Worm (Caenorhabditis elegans) whole organism, L4/young adult: ENCODE results near the gene srw-73.

ENCODE experiments used
- W03F9.2 ChIP-seq: fragments of 150-350 bp; optimal IDR thresholded peaks from 2 replicates; lab custom pipeline; 2014; ENCODE audit warnings: missing biosample characterization, missing genetic modification characterization
- dao-5 ChIP-seq: sonication (generic microtip); optimal IDR thresholded peaks from 2 replicates; lab custom pipeline; 2016; ENCODE audit warnings: missing genotype, missing genetic modification characterization, moderate library complexity, missing compliant biosample characterization
- him-1 ChIP-seq: sonication (generic microtip); optimal IDR thresholded peaks from 2 replicates; lab custom pipeline; 2016; ENCODE audit warnings: missing genotype, missing genetic modification reagents, missing genetic modification characterization, missing compliant biosample characterization

Gene srw-73

ce11 chrV:16604301-16604700 is 16.0 kb upstream of the srw-73 start:
- TF ChIP-seq dao-5 (tag; lab: Kevin White, UChicago) (no peak), him-1 (tag; lab: Kevin White, UChicago) (no peak), W03F9.2 (no peak)

ce11 chrV:16603102-16603501 is 14.8 kb upstream of the srw-73 start, which contains the start of gene T03E6.8:
T03E6.8 (minus strand) TSS chrV:16603202.
- TF ChIP-seq dao-5 (tag; lab: Kevin White, UChicago) (no peak), W03F9.2 (no peak), him-1 (tag; lab: Kevin White, UChicago) (no peak)

- no peak for TF ChIP-seq him-1 (tag; lab: Kevin White, UChicago)
- TF ChIP-seq dao-5 (tag; lab: Kevin White, UChicago): no peak
- no peak for TF ChIP-seq W03F9.2
Measured at ce11 chrV:16600623-16601022, 12.3 kb upstream of the srw-73 start, which contains the start of gene T03E6.9. T03E6.9 (minus strand) TSS chrV:16600723.

ce11 chrV:16599835-16600234 is 11.5 kb upstream of the srw-73 start:
- TF ChIP-seq W03F9.2: no peak
- TF ChIP-seq him-1 (tag; lab: Kevin White, UChicago): no peak
- TF ChIP-seq dao-5 (tag; lab: Kevin White, UChicago): no peak

- TF ChIP-seq dao-5 (tag; lab: Kevin White, UChicago) (no peak), W03F9.2 (no peak), him-1 (tag; lab: Kevin White, UChicago) (no peak)
Measured at ce11 chrV:16598437-16598836, 10.1 kb upstream of the srw-73 start.

- TF ChIP-seq him-1 (tag; lab: Kevin White, UChicago): no peak
- TF ChIP-seq W03F9.2: no peak
- TF ChIP-seq dao-5 (tag; lab: Kevin White, UChicago): no peak
Measured at ce11 chrV:16596102-16596501, 7.8 kb upstream of the srw-73 start.

ce11 chrV:16595140-16595791 is 6.9 kb upstream of the srw-73 start, which contains the start of gene cpl-1:
cpl-1 (minus strand) TSS chrV:16595346.
- TF ChIP-seq him-1 (tag; lab: Kevin White, UChicago): no peak
- no peak for TF ChIP-seq W03F9.2
- TF ChIP-seq dao-5 (tag; lab: Kevin White, UChicago): no peak

- no peak for TF ChIP-seq him-1 (tag; lab: Kevin White, UChicago)
- TF ChIP-seq dao-5 (tag; lab: Kevin White, UChicago): no peak
- TF ChIP-seq W03F9.2: no peak
Measured at ce11 chrV:16594514-16594913, 6.2 kb upstream of the srw-73 start.

ce11 chrV:16593792-16594059 is 5.4 kb upstream of the srw-73 start:
- TF ChIP-seq W03F9.2: no peak

ce11 chrV:16592947-16593791 is 4.8 kb upstream of the srw-73 start:
- TF ChIP-seq dao-5 (tag; lab: Kevin White, UChicago) (no peak), him-1 (tag; lab: Kevin White, UChicago) (no peak), W03F9.2 (no peak)

ce11 chrV:16591992-16592798 is 3.9 kb upstream of the srw-73 start, which contains the start of gene srh-269:
srh-269 (minus strand) TSS chrV:16592042.
- TF ChIP-seq W03F9.2 (no peak), dao-5 (tag; lab: Kevin White, UChicago) (no peak), him-1 (tag; lab: Kevin White, UChicago) (no peak)

ce11 chrV:16589488-16589887 is 1.2 kb upstream of the srw-73 start:
- TF ChIP-seq W03F9.2 (no peak), dao-5 (tag; lab: Kevin White, UChicago) (no peak), him-1 (tag; lab: Kevin White, UChicago) (no peak)

ce11 chrV:16582973-16583372 is 5.4 kb downstream of the srw-73 start, which contains the start of gene str-150:
str-150 (plus strand) TSS chrV:16583273.
- TF ChIP-seq dao-5 (tag; lab: Kevin White, UChicago) (no peak), him-1 (tag; lab: Kevin White, UChicago) (no peak), W03F9.2 (no peak)

- TF ChIP-seq W03F9.2 (no peak), dao-5 (tag; lab: Kevin White, UChicago) (no peak), him-1 (tag; lab: Kevin White, UChicago) (no peak)
Measured at ce11 chrV:16581061-16581460, 7.3 kb downstream of the srw-73 start.
